Fruit fly (Drosophila melanogaster): ENCODE data around the gene Wdr24.
A peak's percentile ranks its signal among the peaks of the same experiment; 100 is the strongest.

Wdr24 gene

DNA sequence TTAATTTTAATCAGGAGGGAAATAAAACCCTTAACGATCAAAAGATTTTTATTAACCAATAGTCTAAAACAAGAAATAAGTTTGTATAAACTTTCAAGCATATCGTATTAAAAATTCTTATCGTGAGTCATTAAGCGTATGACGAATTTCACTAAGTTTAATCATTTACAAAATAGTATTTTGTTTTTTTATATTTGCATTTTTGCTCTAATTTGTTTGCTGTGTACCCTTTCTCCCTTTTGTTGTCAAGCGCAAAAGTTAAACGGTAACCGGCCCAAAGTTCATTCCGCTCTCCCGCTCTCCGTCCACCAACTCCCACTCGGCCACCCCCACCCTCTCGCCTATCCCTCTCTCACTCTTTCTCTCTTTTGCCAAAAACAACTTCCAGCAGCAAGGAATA lies 18.9 kb upstream of the Wdr24 start (continued):
- TF ChIP-seq pita (GFP tag; optimal IDR thresholded peaks at IDR 0.05) (no peak), CG5953 (GFP tag; IDR thresholded peaks at IDR 0.05) (no peak), ab (GFP tag; optimal IDR thresholded peaks at IDR 0.05) (no peak), CG3847 (GFP tag; IDR thresholded peaks at IDR 0.05) (no peak)

DNA sequence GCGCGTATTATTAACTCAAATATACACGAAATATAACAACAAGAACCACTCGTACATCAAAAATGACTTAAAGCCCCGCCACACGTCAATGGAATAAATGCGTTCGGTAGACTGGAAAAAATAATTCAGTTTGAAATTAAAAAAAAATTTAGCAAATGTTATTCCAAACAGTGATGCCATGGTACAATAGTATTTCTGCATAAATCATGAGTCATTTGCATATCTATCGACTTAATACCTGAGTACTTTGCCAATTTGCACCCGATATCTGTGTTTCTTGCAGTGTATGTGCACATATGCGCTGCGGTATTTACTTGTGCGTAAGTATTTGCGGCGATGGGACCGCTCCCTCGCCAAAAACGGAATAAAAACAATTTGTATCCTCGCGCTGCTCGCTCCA lies 18.3 kb upstream of the Wdr24 start:
- TF ChIP-seq Xrp1 (GFP tag; IDR thresholded peaks at IDR 0.05) (peak; percentile 60; the same call in 1 of the 2 replicates), CG9797 (GFP tag; optimal IDR thresholded peaks at IDR 0.05) (no peak), CG18262 (tag; optimal IDR thresholded peaks at IDR 0.05) (peak; percentile 7), Hey (tag; optimal IDR thresholded peaks at IDR 0.05) (no peak), CG6791 (GFP tag; IDR thresholded peaks at IDR 0.05; ENCODE audit: partially characterized antibody) (no peak), vvl (GFP tag; IDR thresholded peaks at IDR 0.05) (peak; percentile 57; the same call in 1 of the 2 replicates), CG1233 (GFP tag; optimal IDR thresholded peaks at IDR 0.05) (no peak), Adf1 (GFP tag; IDR thresholded peaks at IDR 0.05) (no peak), CG42726 (GFP tag; IDR thresholded peaks at IDR 0.05; ENCODE audit: partially characterized antibody) (no peak), CG32532 (GFP tag; IDR thresholded peaks at IDR 0.05) (peak; percentile 50; the same call in 1 of the 2 replicates), tin (GFP tag; optimal IDR thresholded peaks at IDR 0.05) (peak; percentile 46), ab (GFP tag; optimal IDR thresholded peaks at IDR 0.05) (peak; percentile 34), CG8478 (optimal IDR thresholded peaks at IDR 0.05) (no peak), Opbp (GFP tag; IDR thresholded peaks at IDR 0.05; ENCODE audit: partially characterized antibody) (no peak), H2.0 (GFP tag; IDR thresholded peaks at IDR 0.05) (peak; percentile 26; the same call in 1 of the 2 replicates), sens (GFP tag) (peak; percentile 88), CG16815 (GFP tag; optimal IDR thresholded peaks at IDR 0.05) (peak; percentile 13), E2f2 (GFP tag; IDR thresholded peaks at IDR 0.05) (0 out of 2 replicates have a peak, but pooled peaks have one; percentile 10), tio (GFP tag; optimal IDR thresholded peaks at IDR 0.05) (peak; percentile 31), CG11504 (tag; optimal IDR thresholded peaks at IDR 0.05) (peak; percentile 52), bcd (GFP tag; optimal IDR thresholded peaks at IDR 0.05) (peak; percentile 20), CG9609 (GFP tag; optimal IDR thresholded peaks at IDR 0.05) (peak; percentile 32), nom (GFP tag; optimal IDR thresholded peaks at IDR 0.05) (peak; percentile 47), pum (GFP tag; optimal IDR thresholded peaks at IDR 0.05) (peak; percentile 6), Side (GFP tag; optimal IDR thresholded peaks at IDR 0.05) (peak; percentile 22), CG13775 (GFP tag; optimal IDR thresholded peaks at IDR 0.05) (peak; percentile 24), kah (GFP tag; optimal IDR thresholded peaks at IDR 0.05) (no peak), CG4820 (GFP tag; optimal IDR thresholded peaks at IDR 0.05) (peak; percentile 26), bsh (GFP tag; optimal IDR thresholded peaks at IDR 0.05) (peak in 1 of 2 experiments; percentile 49), otp (GFP tag; IDR thresholded peaks at IDR 0.05) (no peak; the same call in 2 of the 3 replicates), Rx (GFP tag; IDR thresholded peaks at IDR 0.05) (no peak), row (GFP tag; IDR thresholded peaks at IDR 0.05) (peak; percentile 55), CG12219 (GFP tag; optimal IDR thresholded peaks at IDR 0.05) (no peak), Pdp1 (GFP tag; optimal IDR thresholded peaks at IDR 0.05) (peak; percentile 7 to 8), CG10267 (tag; optimal IDR thresholded peaks at IDR 0.05) (peak; percentile 12), gt (GFP tag; IDR thresholded peaks at IDR 0.05) (no peak), CG4424 (GFP tag; optimal IDR thresholded peaks at IDR 0.05) (peak; percentile 52), Hr3 (GFP tag; optimal IDR thresholded peaks at IDR 0.05) (peak; percentile 6), CG14710 (tag; optimal IDR thresholded peaks at IDR 0.05) (peak; percentile 23), CG8290 (GFP tag; optimal IDR thresholded peaks at IDR 0.05) (no peak), CG8290 (tag; optimal IDR thresholded peaks at IDR 0.05) (peak in 1 of 2 experiments; percentile 43), Xbp1 (GFP tag; optimal IDR thresholded peaks at IDR 0.05) (peak; percentile 57), sc (optimal IDR thresholded peaks at IDR 0.05) (no peak), sc (GFP tag; optimal IDR thresholded peaks at IDR 0.05) (peak; percentile 2), cad (GFP tag; optimal IDR thresholded peaks at IDR 0.05) (no peak), CG11247 (GFP tag; IDR thresholded peaks at IDR 0.05) (0 out of 2 replicates have a peak, but pooled peaks have one; percentile 30), Sry-δ (GFP tag; optimal IDR thresholded peaks at IDR 0.05) (no peak)
